Fruit fly (Drosophila melanogaster): ENCODE data around the gene Hmx.

The Hmx gene

DNA sequence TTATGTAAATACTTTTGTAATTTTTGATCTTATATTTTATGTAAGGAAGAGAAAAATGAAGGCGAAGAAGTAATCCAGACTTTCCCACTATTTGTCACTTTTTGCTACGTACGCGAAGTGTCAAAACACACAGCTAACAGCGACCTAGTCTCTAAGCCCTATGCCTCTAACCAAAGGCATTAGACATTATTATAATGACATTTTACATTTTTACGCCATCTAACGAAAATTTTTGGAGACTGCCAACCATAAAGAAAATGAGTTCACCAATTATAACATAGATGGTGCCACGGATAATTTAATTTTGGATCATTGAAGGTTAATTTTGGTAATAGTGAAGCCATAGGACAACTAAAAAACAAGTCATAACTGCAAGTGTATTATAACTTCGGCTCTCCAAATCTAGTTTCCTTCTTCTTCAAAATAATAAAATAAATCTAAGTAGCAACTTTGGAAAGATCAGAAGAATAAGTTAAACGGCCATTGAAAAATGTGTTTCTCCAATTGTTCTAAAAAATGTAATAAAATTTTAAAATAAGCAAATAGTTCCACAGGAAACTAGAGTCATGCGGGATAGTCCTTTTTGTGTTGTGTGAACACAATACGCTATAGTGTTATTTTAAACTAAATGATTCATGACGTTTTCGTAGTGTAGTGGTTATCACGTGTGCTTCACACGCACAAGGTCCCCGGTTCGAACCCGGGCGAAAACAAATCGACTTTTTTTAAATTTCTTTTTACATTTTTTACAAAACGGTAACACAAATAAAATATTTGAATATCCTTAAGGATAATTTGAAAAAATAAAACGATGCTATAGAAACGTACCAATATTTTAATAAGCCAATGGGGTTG, 58.6 kb downstream of the Hmx start (continued):
- TF ChIP-seq CG4854 (GFP tag; optimal IDR thresholded peaks at IDR 0.05) (no peak), CG4707 (GFP tag; optimal IDR thresholded peaks at IDR 0.05) (no peak), Pdp1 (GFP tag; optimal IDR thresholded peaks at IDR 0.05) (peak; percentile 25 to 27), CG18619 (GFP tag; optimal IDR thresholded peaks at IDR 0.05) (no peak)

DNA sequence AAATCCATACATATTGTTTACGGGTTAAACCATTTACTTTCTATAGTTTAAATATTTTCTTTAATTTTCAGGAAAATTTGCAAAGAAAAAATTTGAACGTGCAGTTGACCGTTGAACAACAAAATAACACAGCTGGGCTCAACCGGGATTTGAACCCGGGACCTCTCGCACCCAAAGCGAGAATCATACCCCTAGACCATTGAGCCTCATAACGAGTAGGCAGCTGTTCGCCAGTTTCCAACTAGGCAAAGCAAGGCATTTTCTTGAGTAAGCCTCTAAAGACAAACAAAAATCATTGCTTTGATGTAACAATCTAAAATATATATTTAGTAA, 59.2 kb downstream of the Hmx start:
- TF ChIP-seq Opbp (GFP tag; IDR thresholded peaks at IDR 0.05; ENCODE audit: partially characterized antibody) = peak; percentile 85
- no peak for TF ChIP-seq CG10209 (GFP tag; optimal IDR thresholded peaks at IDR 0.05)
- TF ChIP-seq kni (GFP tag; optimal IDR thresholded peaks at IDR 0.05) = no peak
- no peak for TF ChIP-seq so (GFP tag; IDR thresholded peaks at IDR 0.05)
- peak; percentile 90 for TF ChIP-seq tna (GFP tag; IDR thresholded peaks at IDR 0.05; ENCODE audit: partially characterized antibody)
- TF ChIP-seq CG30403 (GFP tag; optimal IDR thresholded peaks at IDR 0.05) = no peak
- no peak for TF ChIP-seq lab (GFP tag; optimal IDR thresholded peaks at IDR 0.05)
- no peak for TF ChIP-seq pfk (GFP tag; optimal IDR thresholded peaks at IDR 0.05)
- TF ChIP-seq hb (GFP tag; IDR thresholded peaks at IDR 0.05; ENCODE audit: partially characterized antibody) = peak; percentile 82; the same call in 2 of the 3 replicates
- no peak for TF ChIP-seq Ada2b (GFP tag; IDR thresholded peaks at IDR 0.05)
- no peak for TF ChIP-seq CG9932 (GFP tag; IDR thresholded peaks at IDR 0.05)
- peak; percentile 76 for TF ChIP-seq vnd (GFP tag; IDR thresholded peaks at IDR 0.05; ENCODE audit: partially characterized antibody)
- TF ChIP-seq unc-4 (GFP tag; IDR thresholded peaks at IDR 0.05; ENCODE audit: partially characterized antibody) = peak; percentile 26; the same call in 1 of the 2 replicates
- TF ChIP-seq CG2129 (GFP tag; IDR thresholded peaks at IDR 0.05; ENCODE audit: partially characterized antibody) = peak; percentile 21; the same call in 1 of the 2 replicates
- no peak for TF ChIP-seq tgo (GFP tag; IDR thresholded peaks at IDR 0.05)
- TF ChIP-seq Sox100B (GFP tag; optimal IDR thresholded peaks at IDR 0.05) = no peak
- no peak for TF ChIP-seq repo (GFP tag; optimal IDR thresholded peaks at IDR 0.05)
- TF ChIP-seq grn (GFP tag; optimal IDR thresholded peaks at IDR 0.05) = no peak
- peak; percentile 84 for TF ChIP-seq CG7963 (GFP tag; IDR thresholded peaks at IDR 0.05; ENCODE audit: partially characterized antibody)
- peak; percentile 78 for TF ChIP-seq CG42726 (GFP tag; IDR thresholded peaks at IDR 0.05; ENCODE audit: partially characterized antibody)
- no peak for TF ChIP-seq otp (GFP tag; IDR thresholded peaks at IDR 0.05)
- TF ChIP-seq Bgb (GFP tag; IDR thresholded peaks at IDR 0.05; ENCODE audit: partially characterized antibody) = peak; percentile 81
- no peak for TF ChIP-seq CG2116 (GFP tag; optimal IDR thresholded peaks at IDR 0.05)
- TF ChIP-seq inv (GFP tag; IDR thresholded peaks at IDR 0.05; ENCODE audit: partially characterized antibody) = 0 out of 2 replicates have a peak, but pooled peaks have one; percentile 57
- peak; percentile 5 for TF ChIP-seq CG7839 (tag; optimal IDR thresholded peaks at IDR 0.05)
- no peak for TF ChIP-seq sob (GFP tag; IDR thresholded peaks at IDR 0.05)
- TF ChIP-seq CG16779 (GFP tag; IDR thresholded peaks at IDR 0.05) = no peak
- TF ChIP-seq hbn (GFP tag; IDR thresholded peaks at IDR 0.05; ENCODE audit: partially characterized antibody) = peak; percentile 47; the same call in 1 of the 2 replicates
- TF ChIP-seq MTF-1 (GFP tag; optimal IDR thresholded peaks at IDR 0.05; ENCODE audit: borderline replicate concordance) = no peak
- TF ChIP-seq Drgx (GFP tag; IDR thresholded peaks at IDR 0.05) = 0 out of 2 replicates have a peak, but pooled peaks have one; percentile 8
- TF ChIP-seq CG18262 (tag; optimal IDR thresholded peaks at IDR 0.05) = peak; percentile 10
- peak; percentile 42; the same call in 1 of the 3 replicates for TF ChIP-seq CG34224 (GFP tag; IDR thresholded peaks at IDR 0.05; ENCODE audit: partially characterized antibody)
- peak; percentile 18 for TF ChIP-seq dmrt99B (tag; optimal IDR thresholded peaks at IDR 0.05)
- TF ChIP-seq CG16813 (GFP tag; IDR thresholded peaks at IDR 0.05; ENCODE audit: partially characterized antibody) = peak; percentile 92
- TF ChIP-seq CG4424 (GFP tag; optimal IDR thresholded peaks at IDR 0.05) = no peak
- peak; percentile 47 for TF ChIP-seq nom (GFP tag; optimal IDR thresholded peaks at IDR 0.05)
- no peak for TF ChIP-seq h (optimal IDR thresholded peaks at IDR 0.05)
- no peak for TF ChIP-seq ftz-f1 (GFP tag; optimal IDR thresholded peaks at IDR 0.05)
- TF ChIP-seq croc (GFP tag; conservative IDR thresholded peaks at IDR 0.05) = no peak
- no peak for TF ChIP-seq Fer1 (GFP tag; optimal IDR thresholded peaks at IDR 0.05)
- TF ChIP-seq CG14965 (GFP tag; optimal IDR thresholded peaks at IDR 0.05; ENCODE audit: borderline replicate concordance) = no peak
